Fruit fly (Drosophila melanogaster): Measurements from ENCODE around the gene CG44227.

The CG44227 gene

dm6 chr3R:8652731-8653130 lies 32.2 kb downstream of the CG44227 start, which contains the start of the genes Sys1 and Dhod (continued):
- TF ChIP-seq nom (GFP tag; optimal IDR thresholded peaks at IDR 0.05) = peak; percentile 12
- TF ChIP-seq CrebB (tag; optimal IDR thresholded peaks at IDR 0.05) = no peak
- peak; percentile 65 for TF ChIP-seq CG1603 (tag; optimal IDR thresholded peaks at IDR 0.05)
- TF ChIP-seq unpg (GFP tag; optimal IDR thresholded peaks at IDR 0.05) = peak; percentile 40
- TF ChIP-seq CG33557 (GFP tag; optimal IDR thresholded peaks at IDR 0.05) = peak; percentile 28
- TF ChIP-seq ap (GFP tag; IDR thresholded peaks at IDR 0.05) = no peak
- peak; percentile 76 for TF ChIP-seq ind (GFP tag; optimal IDR thresholded peaks at IDR 0.05)
- peak; percentile 28 for TF ChIP-seq CG17385 (GFP tag; optimal IDR thresholded peaks at IDR 0.05)
- TF ChIP-seq stwl (tag; optimal IDR thresholded peaks at IDR 0.05) = peak; percentile 31
- TF ChIP-seq chinmo (GFP tag; IDR thresholded peaks at IDR 0.05; ENCODE audit: partially characterized antibody) = peak; percentile 65; the same call in 1 of the 4 replicates
- TF ChIP-seq Deaf1 (tag; optimal IDR thresholded peaks at IDR 0.05) = peak; percentile 2
- TF ChIP-seq tin (GFP tag; optimal IDR thresholded peaks at IDR 0.05) = peak; percentile 63
- peak; percentile 93 for TF ChIP-seq row (GFP tag; IDR thresholded peaks at IDR 0.05)
- no peak for TF ChIP-seq trh (GFP tag; optimal IDR thresholded peaks at IDR 0.05)
- peak; percentile 47 for TF ChIP-seq Six4 (GFP tag; optimal IDR thresholded peaks at IDR 0.05)
- TF ChIP-seq Bdp1 (GFP tag; optimal IDR thresholded peaks at IDR 0.05) = peak; percentile 73
- no peak for TF ChIP-seq en (GFP tag; optimal IDR thresholded peaks at IDR 0.05)
- TF ChIP-seq seq (GFP tag; IDR thresholded peaks at IDR 0.05) = 0 out of 2 replicates have a peak, but pooled peaks have one; percentile 34
- peak; percentile 24 for TF ChIP-seq CG11723 (GFP tag; optimal IDR thresholded peaks at IDR 0.05)
- TF ChIP-seq tio (GFP tag; optimal IDR thresholded peaks at IDR 0.05) = no peak
- peak; percentile 75 for TF ChIP-seq CG6272 (GFP tag; IDR thresholded peaks at IDR 0.05)
- no peak for TF ChIP-seq CG10321 (GFP tag; IDR thresholded peaks at IDR 0.05)
- no peak for TF ChIP-seq CG31365 (tag; optimal IDR thresholded peaks at IDR 0.05)
- TF ChIP-seq ato (GFP tag; IDR thresholded peaks at IDR 0.05; ENCODE audit: partially characterized antibody) = no peak
- peak; percentile 57 for TF ChIP-seq Meics (GFP tag; optimal IDR thresholded peaks at IDR 0.05)
- TF ChIP-seq Mrtf (GFP tag; IDR thresholded peaks at IDR 0.05) = no peak
- TF ChIP-seq otp (GFP tag; IDR thresholded peaks at IDR 0.05) = peak; percentile 69; the same call in 2 of the 3 replicates
- no peak for TF ChIP-seq jigr1 (GFP tag; IDR thresholded peaks at IDR 0.05)
- no peak for TF ChIP-seq CG8478 (optimal IDR thresholded peaks at IDR 0.05)
- no peak for TF ChIP-seq croc (GFP tag; conservative IDR thresholded peaks at IDR 0.05)
- TF ChIP-seq CG12236 (GFP tag; optimal IDR thresholded peaks at IDR 0.05) = no peak
- peak; percentile 85 for TF ChIP-seq zfh2 (GFP tag; optimal IDR thresholded peaks at IDR 0.05)
- TF ChIP-seq CG7372 (GFP tag; IDR thresholded peaks at IDR 0.05) = peak; percentile 27; the same call in 1 of the 2 replicates
- TF ChIP-seq HLH54F (GFP tag; optimal IDR thresholded peaks at IDR 0.05) = peak; percentile 74
- TF ChIP-seq Trl (optimal IDR thresholded peaks at IDR 0.05) = no peak
- peak; percentile 70 for TF ChIP-seq Trl (GFP tag; optimal IDR thresholded peaks at IDR 0.05)
- peak; percentile 75 for TF ChIP-seq Hsf (GFP tag; optimal IDR thresholded peaks at IDR 0.05)
- TF ChIP-seq CG30431 (GFP tag; optimal IDR thresholded peaks at IDR 0.05) = no peak
- TF ChIP-seq CG7357 (GFP tag; IDR thresholded peaks at IDR 0.05) = peak; percentile 30; the same call in 1 of the 3 replicates
- TF ChIP-seq Nf-YB (GFP tag; optimal IDR thresholded peaks at IDR 0.05) = no peak
- TF ChIP-seq dysf (GFP tag; IDR thresholded peaks at IDR 0.05) = peak; percentile 37; the same call in 1 of the 3 replicates
- peak; percentile 59 for TF ChIP-seq ERR (GFP tag; optimal IDR thresholded peaks at IDR 0.05)
- TF ChIP-seq dm (GFP tag; optimal IDR thresholded peaks at IDR 0.05) = peak; percentile 58
- TF ChIP-seq Opbp (GFP tag; IDR thresholded peaks at IDR 0.05; ENCODE audit: partially characterized antibody) = peak; percentile 66; the same call in 2 of the 3 replicates
- TF ChIP-seq Hand (GFP tag; optimal IDR thresholded peaks at IDR 0.05) = no peak
- peak; percentile 57; the same call in 1 of the 2 replicates for TF ChIP-seq CG11247 (GFP tag; IDR thresholded peaks at IDR 0.05)
- no peak for TF ChIP-seq CG4820 (GFP tag; optimal IDR thresholded peaks at IDR 0.05)
- TF ChIP-seq schlank (tag; optimal IDR thresholded peaks at IDR 0.05) = no peak
- peak; percentile 47 for TF ChIP-seq CG14667 (GFP tag; IDR thresholded peaks at IDR 0.05)
- TF ChIP-seq CG6791 (GFP tag; IDR thresholded peaks at IDR 0.05; ENCODE audit: partially characterized antibody) = peak; percentile 72; the same call in 2 of the 3 replicates
- TF ChIP-seq CG11560 (tag; IDR thresholded peaks at IDR 0.05) = no peak; the same call in 2 of the 3 replicates
- TF ChIP-seq gt (GFP tag; IDR thresholded peaks at IDR 0.05) = no peak
